Fruit fly (Drosophila melanogaster): Measurements from ENCODE around the gene HLH4C.
A peak's percentile ranks its signal among the peaks of the same experiment; 100 is the strongest.

The HLH4C gene

DNA sequence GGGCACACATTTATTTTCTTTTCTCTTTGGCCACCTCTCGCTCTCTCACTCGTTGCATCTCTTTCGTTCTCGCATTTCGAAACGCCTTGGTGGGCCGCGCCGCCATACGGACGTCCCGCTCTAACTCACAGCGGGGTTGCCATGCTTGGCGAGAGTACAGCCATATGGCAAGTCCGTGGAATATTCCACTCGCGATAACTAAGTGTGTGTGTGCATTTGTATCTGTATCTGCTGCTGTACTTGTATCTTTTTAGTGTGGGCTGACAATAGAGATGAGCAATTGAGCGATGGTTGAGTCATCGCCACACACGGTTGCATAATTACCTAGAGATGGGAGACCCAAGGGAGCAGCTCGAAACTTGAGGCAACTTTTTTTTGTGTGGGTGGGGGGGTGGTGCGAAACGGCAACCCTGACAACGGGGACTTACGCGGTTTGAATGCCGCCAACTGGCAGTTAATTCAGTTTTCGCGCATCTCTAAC, 37.3 kb upstream of the HLH4C start (continued):
- TF ChIP-seq pum (GFP tag; optimal IDR thresholded peaks at IDR 0.05) (peak; percentile 83), bowl (GFP tag; IDR thresholded peaks at IDR 0.05) (peak; percentile 86), CG12942 (GFP tag; optimal IDR thresholded peaks at IDR 0.05) (peak; percentile 79), CG2116 (GFP tag; optimal IDR thresholded peaks at IDR 0.05) (peak; percentile 97), cad (GFP tag; optimal IDR thresholded peaks at IDR 0.05) (no peak), zen2 (GFP tag; IDR thresholded peaks at IDR 0.05; ENCODE audit: partially characterized antibody) (peak; percentile 71; the same call in 2 of the 3 replicates), D (optimal IDR thresholded peaks at IDR 0.05) (peak; percentile 52), D (GFP tag; optimal IDR thresholded peaks at IDR 0.05) (peak; percentile 60), CkIIα-i1 (GFP tag; IDR thresholded peaks at IDR 0.05) (no peak), ewg (GFP tag; optimal IDR thresholded peaks at IDR 0.05) (peak; percentile 64), tll (GFP tag; optimal IDR thresholded peaks at IDR 0.05) (peak in 1 of 2 experiments; percentile 52), pnt (GFP tag; optimal IDR thresholded peaks at IDR 0.05) (peak; percentile 73), mld (GFP tag; IDR thresholded peaks at IDR 0.05; ENCODE audit: partially characterized antibody) (peak; percentile 73; the same call in 1 of the 3 replicates), CG11723 (GFP tag; optimal IDR thresholded peaks at IDR 0.05) (peak; percentile 66), Oaz (GFP tag; IDR thresholded peaks at IDR 0.05) (peak; percentile 84), CG15479 (GFP tag; optimal IDR thresholded peaks at IDR 0.05) (peak; percentile 81), lola (GFP tag; optimal IDR thresholded peaks at IDR 0.05) (peak in 1 of 3 experiments; percentile 33), ci (GFP tag; IDR thresholded peaks at IDR 0.05) (peak; percentile 88), Ada2b (GFP tag; IDR thresholded peaks at IDR 0.05) (peak; percentile 91), CG34376 (GFP tag; optimal IDR thresholded peaks at IDR 0.05) (peak; percentile 93), CG8089 (GFP tag; optimal IDR thresholded peaks at IDR 0.05) (peak; percentile 65), eve (GFP tag; optimal IDR thresholded peaks at IDR 0.05) (no peak), CG9609 (GFP tag; optimal IDR thresholded peaks at IDR 0.05) (peak; percentile 81), CG17612 (GFP tag; IDR thresholded peaks at IDR 0.05) (peak; percentile 14; the same call in 1 of the 2 replicates), emc (GFP tag; optimal IDR thresholded peaks at IDR 0.05) (peak; percentile 72), Scr (GFP tag; IDR thresholded peaks at IDR 0.05; ENCODE audit: partially characterized antibody) (peak; percentile 86), CG1832 (GFP tag; optimal IDR thresholded peaks at IDR 0.05) (peak; percentile 98), Meics (GFP tag; optimal IDR thresholded peaks at IDR 0.05) (peak; percentile 84), CG9817 (tag; optimal IDR thresholded peaks at IDR 0.05) (peak; percentile 86), CG10979 (tag; optimal IDR thresholded peaks at IDR 0.05) (peak; percentile 57), crc (GFP tag; optimal IDR thresholded peaks at IDR 0.05) (peak; percentile 53), H2.0 (GFP tag; IDR thresholded peaks at IDR 0.05) (peak; percentile 93), NFAT (GFP tag; IDR thresholded peaks at IDR 0.05) (peak; percentile 95), Doc2 (GFP tag; IDR thresholded peaks at IDR 0.05) (peak; percentile 37; the same call in 1 of the 2 replicates), Trl (optimal IDR thresholded peaks at IDR 0.05) (peak; percentile 33 to 62), Trl (GFP tag; optimal IDR thresholded peaks at IDR 0.05) (peak; percentile 83), Sox102F (GFP tag; optimal IDR thresholded peaks at IDR 0.05) (peak; percentile 74), CG10654 (GFP tag; optimal IDR thresholded peaks at IDR 0.05) (peak; percentile 61), Lhr (GFP tag; optimal IDR thresholded peaks at IDR 0.05) (peak; percentile 76), tup (GFP tag; optimal IDR thresholded peaks at IDR 0.05) (peak; percentile 66), CG32772 (GFP tag; IDR thresholded peaks at IDR 0.05) (peak; percentile 89), run (tag; optimal IDR thresholded peaks at IDR 0.05) (no peak), lov (optimal IDR thresholded peaks at IDR 0.05) (no peak), lov (GFP tag; IDR thresholded peaks at IDR 0.05) (peak; percentile 58; the same call in 1 of the 3 replicates), CG12659 (GFP tag; optimal IDR thresholded peaks at IDR 0.05) (peak; percentile 92), Gsc (GFP tag; IDR thresholded peaks at IDR 0.05) (peak; percentile 56; the same call in 1 of the 2 replicates), CG1233 (GFP tag; optimal IDR thresholded peaks at IDR 0.05) (peak; percentile 73), CG7786 (GFP tag; optimal IDR thresholded peaks at IDR 0.05) (peak; percentile 93), CG7372 (GFP tag; IDR thresholded peaks at IDR 0.05) (peak; percentile 90), Ets65A (GFP tag) (peak; percentile 98), CG12071 (GFP tag; optimal IDR thresholded peaks at IDR 0.05) (peak; percentile 73)

Data from whole organism, embryonic.